Fruit fly (Drosophila melanogaster) whole organism, prepupa: Measurements from ENCODE around the gene Tollo.

ENCODE experiments used
- Blimp-1 ChIP-seq: fragments of 200-800 bp; sonication (Bioruptor generic); optimal IDR thresholded peaks from 3 replicates; lab custom pipeline; 2017; ENCODE audit warnings: missing biosample characterization, missing genetic modification characterization, mild to moderate bottlenecking, moderate library complexity, missing genetic modification reagents
- CG10631 ChIP-seq: fragments of 200-800 bp; sonication (Bioruptor generic); optimal IDR thresholded peaks from 2 replicates; lab custom pipeline; 2016; ENCODE audit warnings: missing biosample characterization, missing genetic modification characterization
- CG10669 ChIP-seq: fragments of 200-800 bp; sonication (Bioruptor generic); optimal IDR thresholded peaks from 3 replicates; lab custom pipeline; 2018; ENCODE audit warnings: missing biosample characterization, mild to moderate bottlenecking, missing genetic modification characterization, moderate library complexity
- CG11762 ChIP-seq: fragments of 200-800 bp; sonication (Bioruptor generic); optimal IDR thresholded peaks from 3 replicates; lab custom pipeline; 2016; ENCODE audit warnings: missing biosample characterization, missing genetic modification characterization; ENCODE audit not compliant: insufficient read depth
- CG11902 ChIP-seq: fragments of 200-800 bp; sonication (Bioruptor generic); optimal IDR thresholded peaks from 3 replicates; lab custom pipeline; 2016; ENCODE audit warnings: missing biosample characterization, missing genetic modification characterization
- CG15336 ChIP-seq: fragments of 200-800 bp; sonication (Bioruptor generic); IDR thresholded peaks from 2 replicates; pipeline ENCODE4 v1.3.6; 2022; ENCODE audit warnings: missing biosample characterization, missing genetic modification characterization
- CG1621 ChIP-seq: fragments of 200-800 bp; sonication (Bioruptor generic); optimal IDR thresholded peaks from 3 replicates; lab custom pipeline; 2018; ENCODE audit warnings: missing biosample characterization, mild to moderate bottlenecking, missing genetic modification characterization
- CG16779 ChIP-seq: fragments of 200-800 bp; sonication (Bioruptor generic); optimal IDR thresholded peaks from 3 replicates; lab custom pipeline; 2017; ENCODE audit warnings: missing biosample characterization, mild to moderate bottlenecking, missing genetic modification characterization
- CG3032 ChIP-seq: fragments of 200-800 bp; optimal IDR thresholded peaks from 2 replicates; lab custom pipeline; 2019; ENCODE audit warnings: missing biosample characterization, mild to moderate bottlenecking, missing genetic modification characterization, moderate library complexity
- CG31627 ChIP-seq: fragments of 200-800 bp; sonication (Bioruptor generic); optimal IDR thresholded peaks from 3 replicates; lab custom pipeline; 2016; ENCODE audit warnings: missing biosample characterization, missing genetic modification characterization
- CG32006 ChIP-seq: fragments of 200-800 bp; sonication (Bioruptor generic); optimal IDR thresholded peaks from 3 replicates; lab custom pipeline; 2017; ENCODE audit warnings: missing biosample characterization, mild to moderate bottlenecking, missing genetic modification characterization
- CG34406 ChIP-seq: fragments of 200-800 bp; sonication (Bioruptor generic); optimal IDR thresholded peaks from 3 replicates; lab custom pipeline; 2016; ENCODE audit warnings: missing biosample characterization, missing genetic modification characterization
- CG3919 ChIP-seq: fragments of 200-800 bp; sonication (Bioruptor generic); optimal IDR thresholded peaks from 3 replicates; lab custom pipeline; 2016; ENCODE audit warnings: missing biosample characterization, missing genetic modification characterization
- CG6163 ChIP-seq: fragments of 200-800 bp; sonication (Bioruptor generic); IDR thresholded peaks from 3 replicates; pipeline ENCODE4 v1.3.6; 2022; ENCODE audit warnings: missing biosample characterization, missing genetic modification characterization
- CG6276 ChIP-seq: fragments of 200-800 bp; sonication (Bioruptor generic); optimal IDR thresholded peaks from 2 replicates; lab custom pipeline; 2017; ENCODE audit warnings: missing biosample characterization, mild to moderate bottlenecking, missing genetic modification characterization
- CG6854 ChIP-seq: fragments of 200-800 bp; sonication (Bioruptor generic); optimal IDR thresholded peaks from 2 replicates; lab custom pipeline; 2017; ENCODE audit warnings: missing biosample characterization, mild to moderate bottlenecking, missing genetic modification characterization
- CG7368 ChIP-seq: fragments of 200-800 bp; sonication (Bioruptor generic); optimal IDR thresholded peaks from 3 replicates; lab custom pipeline; 2016; ENCODE audit warnings: missing biosample characterization, missing genetic modification characterization
- CG8319 ChIP-seq: fragments of 200-800 bp; sonication (Bioruptor generic); optimal IDR thresholded peaks from 3 replicates; lab custom pipeline; 2016; ENCODE audit warnings: missing biosample characterization, missing genetic modification characterization
- CG8632 ChIP-seq: fragments of 200-800 bp; sonication (Bioruptor generic); optimal IDR thresholded peaks from 3 replicates; lab custom pipeline; 2016; ENCODE audit warnings: missing biosample characterization, missing genetic modification characterization
- CG9139 ChIP-seq: fragments of 200-800 bp; sonication (Bioruptor generic); optimal IDR thresholded peaks from 3 replicates; lab custom pipeline; 2017; ENCODE audit warnings: missing biosample characterization, mild to moderate bottlenecking, missing genetic modification characterization
- Eip75B ChIP-seq: fragments of 200-800 bp; sonication (Bioruptor generic); optimal IDR thresholded peaks from 3 replicates; lab custom pipeline; 2016; ENCODE audit warnings: missing biosample characterization, missing genetic modification characterization
- Eip78C ChIP-seq: fragments of 200-800 bp; sonication (Bioruptor generic); peaks from one replicate; lab custom pipeline; 2016; ENCODE audit warnings: missing biosample characterization, missing genetic modification characterization
- Eip93F ChIP-seq: fragments of 200-800 bp; sonication (Bioruptor generic); optimal IDR thresholded peaks from 2 replicates; lab custom pipeline; 2016; ENCODE audit warnings: missing biosample characterization, mild to moderate bottlenecking, missing genetic modification characterization
- Ets21C ChIP-seq: fragments of 200-800 bp; sonication (Bioruptor generic); optimal IDR thresholded peaks from 3 replicates; lab custom pipeline; 2016; ENCODE audit warnings: missing biosample characterization, missing genetic modification characterization
- Ets96B ChIP-seq: fragments of 200-800 bp; optimal IDR thresholded peaks from 2 replicates; lab custom pipeline; 2019; ENCODE audit warnings: missing biosample characterization, mild to moderate bottlenecking, missing genetic modification characterization, moderate library complexity
- Lpt ChIP-seq: fragments of 200-800 bp; sonication (Bioruptor generic); optimal IDR thresholded peaks from 3 replicates; lab custom pipeline; 2016; ENCODE audit warnings: missing biosample characterization, missing genetic modification characterization
- Met ChIP-seq: fragments of 200-800 bp; sonication (Bioruptor generic); optimal IDR thresholded peaks from 3 replicates; lab custom pipeline; 2016; ENCODE audit warnings: missing biosample characterization, missing genetic modification characterization
- OdsH ChIP-seq: fragments of 200-800 bp; sonication (Bioruptor generic); optimal IDR thresholded peaks from 3 replicates; lab custom pipeline; 2016; ENCODE audit warnings: missing biosample characterization, missing genetic modification characterization
- Smox ChIP-seq: fragments of 200-800 bp; sonication (Bioruptor generic); optimal IDR thresholded peaks from 3 replicates; lab custom pipeline; 2016; ENCODE audit warnings: missing biosample characterization, missing genetic modification characterization
- Sox102F ChIP-seq: fragments of 200-800 bp; sonication (Bioruptor generic); optimal IDR thresholded peaks from 2 replicates; lab custom pipeline; 2016; ENCODE audit warnings: missing biosample characterization, mild to moderate bottlenecking, missing genetic modification characterization
- Sox14 ChIP-seq: fragments of 200-800 bp; sonication (Bioruptor generic); optimal IDR thresholded peaks from 3 replicates; lab custom pipeline; 2016; ENCODE audit warnings: missing biosample characterization, missing genetic modification characterization
- Sox15 ChIP-seq: fragments of 200-800 bp; sonication (Bioruptor generic); optimal IDR thresholded peaks from 3 replicates; lab custom pipeline; 2016; ENCODE audit warnings: missing biosample characterization, missing genetic modification characterization
- achi ChIP-seq: fragments of 200-800 bp; sonication (Bioruptor generic); optimal IDR thresholded peaks from 3 replicates; lab custom pipeline; 2016; ENCODE audit warnings: missing biosample characterization, missing genetic modification characterization
- acj6 ChIP-seq: fragments of 200-800 bp; sonication (Bioruptor generic); optimal IDR thresholded peaks from 3 replicates; lab custom pipeline; 2016; ENCODE audit warnings: missing biosample characterization, missing genetic modification characterization
- cyc ChIP-seq: fragments of 200-800 bp; sonication (Bioruptor generic); optimal IDR thresholded peaks from 3 replicates; lab custom pipeline; 2016; ENCODE audit warnings: missing biosample characterization, missing genetic modification characterization
- dsx ChIP-seq: fragments of 200-800 bp; optimal IDR thresholded peaks from 3 replicates; lab custom pipeline; 2019; ENCODE audit warnings: missing biosample characterization, mild to moderate bottlenecking, missing genetic modification characterization, moderate library complexity; ENCODE audit not compliant: poor library complexity, severe bottlenecking
- eg ChIP-seq: fragments of 200-800 bp; sonication (Bioruptor generic); IDR thresholded peaks from 3 replicates; pipeline ENCODE4 v1.3.6; 2022; ENCODE audit warnings: missing biosample characterization, missing genetic modification characterization
- esn ChIP-seq: fragments of 200-800 bp; sonication (Bioruptor generic); optimal IDR thresholded peaks from 2 replicates; lab custom pipeline; 2016; ENCODE audit warnings: missing biosample characterization, mild to moderate bottlenecking, missing genetic modification characterization, moderate library complexity
- fd59A ChIP-seq: fragments of 200-800 bp; sonication (Bioruptor generic); optimal IDR thresholded peaks from 2 replicates; lab custom pipeline; 2017; ENCODE audit warnings: missing biosample characterization, mild to moderate bottlenecking, missing genetic modification characterization, missing genetic modification reagents
- fkh ChIP-seq: fragments of 200-800 bp; sonication (Bioruptor generic); optimal IDR thresholded peaks from 3 replicates; lab custom pipeline; 2017; ENCODE audit warnings: missing biosample characterization, mild to moderate bottlenecking, missing genetic modification characterization, moderate library complexity
- pdm3 ChIP-seq: fragments of 200-800 bp; sonication (Bioruptor generic); optimal IDR thresholded peaks from 3 replicates; lab custom pipeline; 2016; ENCODE audit warnings: missing biosample characterization, missing genetic modification characterization
- salr ChIP-seq, 2 experiments: fragments of 200-800 bp; sonication (Bioruptor generic); optimal IDR thresholded peaks; 3 replicates each; lab custom pipeline; 2016 to 2018; ENCODE audit warnings: missing biosample characterization in 2 of 2, missing genetic modification characterization in 2 of 2, mild to moderate bottlenecking in 1 of 2
- spab ChIP-seq: fragments of 200-800 bp; sonication (Bioruptor generic); optimal IDR thresholded peaks from 2 replicates; lab custom pipeline; 2017; ENCODE audit warnings: missing biosample characterization, mild to moderate bottlenecking, missing genetic modification characterization, missing genetic modification reagents
- svp ChIP-seq: fragments of 200-800 bp; sonication (Bioruptor generic); peaks from one replicate; lab custom pipeline; 2016; ENCODE audit warnings: missing biosample characterization, missing genetic modification characterization
- topi ChIP-seq: fragments of 200-800 bp; sonication (Bioruptor generic); optimal IDR thresholded peaks from 3 replicates; lab custom pipeline; 2016; ENCODE audit warnings: missing biosample characterization, missing genetic modification characterization
- vri ChIP-seq: fragments of 200-800 bp; sonication (Bioruptor generic); optimal IDR thresholded peaks from 3 replicates; lab custom pipeline; 2016; ENCODE audit warnings: missing biosample characterization, mild to moderate bottlenecking, missing genetic modification characterization

Gene Tollo

dm6 chr3L:15249729-15250128 is 14.3 kb downstream of the Tollo start:
- TF ChIP-seq CG3919 (GFP tag; lab: Kevin White, UChicago) (no peak), CG1621 (tag; lab: Kevin White, UChicago) (no peak), CG15336 (no peak), CG34406 (GFP tag; lab: Kevin White, UChicago) (no peak), svp (GFP tag; lab: Kevin White, UChicago) (peak; percentile 32), CG3032 (tag; lab: Kevin White, UChicago) (no peak), CG32006 (GFP tag; lab: Kevin White, UChicago) (peak; percentile 55), Eip75B (GFP tag; lab: Kevin White, UChicago) (no peak), CG7368 (no peak), Sox14 (no peak), CG16779 (tag; lab: Kevin White, UChicago) (no peak), CG11762 (GFP tag; lab: Kevin White, UChicago) (no peak), CG8319 (GFP tag; lab: Kevin White, UChicago) (no peak), eg (GFP tag; lab: Robert Waterston, UW) (0 out of 3 replicates have a peak, but pooled peaks have one; percentile 19), CG11902 (GFP tag; lab: Kevin White, UChicago) (no peak), CG6854 (GFP tag; lab: Kevin White, UChicago) (no peak), OdsH (peak; percentile 11), vri (no peak), pdm3 (no peak), CG10631 (GFP tag; lab: Kevin White, UChicago) (no peak), Eip78C (GFP tag; lab: Kevin White, UChicago) (peak; percentile 68)

dm6 chr3L:15251759-15252322 is 16.4 kb downstream of the Tollo start:
- TF ChIP-seq CG32006 (GFP tag; lab: Kevin White, UChicago) (no peak), svp (GFP tag; lab: Kevin White, UChicago) (peak; percentile 70)

dm6 chr3L:15252562-15252961 is 17.1 kb downstream of the Tollo start:
- TF ChIP-seq CG10631 (GFP tag; lab: Kevin White, UChicago), result peak; percentile 4
- no peak for TF ChIP-seq CG34406 (GFP tag; lab: Kevin White, UChicago)
- peak; percentile 35 for TF ChIP-seq OdsH
- TF ChIP-seq Sox15 (GFP tag; lab: Kevin White, UChicago), result no peak
- peak; percentile 51 for TF ChIP-seq svp (GFP tag; lab: Kevin White, UChicago)
- TF ChIP-seq Met (GFP tag; lab: Kevin White, UChicago), result no peak
- TF ChIP-seq CG6163 (GFP tag; lab: Robert Waterston, UW), result no peak
- TF ChIP-seq cyc (GFP tag; lab: Kevin White, UChicago), result no peak
- TF ChIP-seq CG6276 (GFP tag; lab: Kevin White, UChicago), result peak; percentile 74
- no peak for TF ChIP-seq Eip93F (GFP tag; lab: Kevin White, UChicago)
- peak; percentile 60 for TF ChIP-seq Lpt
- TF ChIP-seq CG11902 (GFP tag; lab: Kevin White, UChicago), result no peak
- peak in 1 of 2 experiments; percentile 30 for TF ChIP-seq salr (GFP tag; optimal IDR thresholded peaks at IDR 0.05; lab: Kevin White, UChicago)
- TF ChIP-seq CG16779 (tag; lab: Kevin White, UChicago), result no peak
- no peak for TF ChIP-seq CG31627 (GFP tag; lab: Kevin White, UChicago)
- no peak for TF ChIP-seq Sox14
- no peak for TF ChIP-seq CG10669 (GFP tag; lab: Kevin White, UChicago)
- TF ChIP-seq topi (GFP tag; lab: Kevin White, UChicago), result no peak
- peak; percentile 11; the same call in 1 of the 2 replicates for TF ChIP-seq CG15336
- peak; percentile 30 for TF ChIP-seq pdm3
- no peak for TF ChIP-seq Blimp-1
- TF ChIP-seq CG3032 (tag; lab: Kevin White, UChicago), result no peak
- TF ChIP-seq vri, result no peak
- no peak for TF ChIP-seq Ets21C
- TF ChIP-seq CG32006 (GFP tag; lab: Kevin White, UChicago), result peak; percentile 87
- no peak for TF ChIP-seq fkh (GFP tag; lab: Kevin White, UChicago)
- TF ChIP-seq Sox102F, result no peak
- no peak for TF ChIP-seq Ets96B (tag; lab: Kevin White, UChicago)
- TF ChIP-seq fd59A (GFP tag; lab: Kevin White, UChicago), result no peak
- no peak for TF ChIP-seq dsx (GFP tag; lab: Kevin White, UChicago)
- no peak for TF ChIP-seq CG8632
- no peak for TF ChIP-seq CG9139 (GFP tag; lab: Kevin White, UChicago)
- TF ChIP-seq spab (GFP tag; lab: Kevin White, UChicago), result no peak
- TF ChIP-seq Smox (GFP tag; lab: Kevin White, UChicago), result no peak
- TF ChIP-seq achi (GFP tag; lab: Kevin White, UChicago), result peak; percentile 27
- TF ChIP-seq esn (GFP tag; lab: Kevin White, UChicago), result no peak
- TF ChIP-seq CG1621 (tag; lab: Kevin White, UChicago), result no peak
- peak; percentile 14 for TF ChIP-seq acj6 (GFP tag; lab: Kevin White, UChicago)
